Worm (Caenorhabditis elegans): ENCODE results near the gene str-63.

Gene str-63

ce11 chrV:3341906-3342305, 9.5 kb upstream of the str-63 start, which contains the start of gene C17B7.10:
C17B7.10 (minus strand) TSS chrV:3342006.
- no peak for TF ChIP-seq vab-7 (GFP tag; IDR thresholded peaks at IDR 0.05)
- no peak for TF ChIP-seq nhr-76 (tag; optimal IDR thresholded peaks at IDR 0.05)
- TF ChIP-seq ceh-62 (tag; optimal IDR thresholded peaks at IDR 0.05), result no peak
- no peak for TF ChIP-seq ctbp-1 (GFP tag; IDR thresholded peaks at IDR 0.05)
- TF ChIP-seq daf-8 (GFP tag; IDR thresholded peaks at IDR 0.05), result no peak
- no peak for TF ChIP-seq nhr-10 (tag; optimal IDR thresholded peaks at IDR 0.05)

DNA sequence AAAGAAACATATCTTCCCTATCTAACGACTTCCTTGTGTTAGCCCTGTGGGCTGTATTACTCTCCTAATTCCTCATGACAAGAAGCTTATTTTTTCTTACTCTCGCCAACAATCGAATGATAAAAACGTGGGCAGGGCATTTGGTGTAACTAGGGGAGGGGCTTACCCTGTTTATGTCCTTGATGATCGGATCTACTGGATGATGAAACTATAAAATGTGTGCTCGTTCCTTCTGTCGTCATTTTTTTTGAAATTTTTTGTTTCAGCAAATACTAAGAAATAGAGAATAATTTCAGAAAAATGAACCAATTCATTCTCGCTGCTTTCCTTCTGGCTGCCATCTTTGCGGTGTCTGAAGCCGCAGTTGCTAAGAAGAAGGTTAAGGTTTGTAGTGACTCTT, 8.9 kb upstream of the str-63 start, which contains the start of gene C17B7.3:
C17B7.3 (plus strand) TSS at position 301 of the 400 bp plus-strand sequence.
- TF ChIP-seq sdz-12 (GFP tag; optimal IDR thresholded peaks at IDR 0.05), result no peak
- no peak for TF ChIP-seq dmd-9 (GFP tag; IDR thresholded peaks at IDR 0.05)
- TF ChIP-seq duxl-1 (tag; optimal IDR thresholded peaks at IDR 0.05; ENCODE audit: poor library complexity), result no peak
- TF ChIP-seq rbr-2 (tag; optimal IDR thresholded peaks at IDR 0.05), result no peak
- TF ChIP-seq mxl-2 (GFP tag; conservative IDR thresholded peaks at IDR 0.05), result no peak
- no peak for TF ChIP-seq nhr-102 (tag; optimal IDR thresholded peaks at IDR 0.05)
- no peak for TF ChIP-seq tra-1 (GFP tag; IDR thresholded peaks at IDR 0.05)
- TF ChIP-seq R02D3.7 (tag; optimal IDR thresholded peaks at IDR 0.05), result no peak
- no peak for TF ChIP-seq lin-1 (GFP tag; IDR thresholded peaks at IDR 0.05)
- no peak for TF ChIP-seq unc-130 (GFP tag; optimal IDR thresholded peaks at IDR 0.05)

DNA sequence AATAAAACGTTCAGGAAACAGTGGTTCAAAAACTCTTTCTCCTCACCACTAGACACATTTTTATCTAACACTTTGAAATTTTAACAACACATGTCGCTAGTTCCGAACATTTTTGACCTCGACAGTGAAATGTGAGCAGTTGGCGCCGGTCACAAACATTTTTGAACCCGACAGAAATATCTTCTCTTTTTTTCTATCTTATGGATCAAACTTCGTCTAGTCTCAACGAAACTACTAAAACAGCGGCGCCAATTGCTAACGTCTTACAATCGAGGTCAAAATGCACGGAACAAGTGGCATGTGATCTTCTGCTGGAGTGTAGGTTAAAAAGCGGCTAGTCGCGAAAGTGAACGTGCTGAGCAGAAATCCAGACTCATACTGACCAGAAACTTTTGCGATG, 7.4 kb upstream of the str-63 start:
- TF ChIP-seq hlh-30 (tag; optimal IDR thresholded peaks at IDR 0.05; ENCODE audit: insufficient read depth) (peak; percentile 17), dmd-6 (GFP tag; IDR thresholded peaks at IDR 0.05) (peak; percentile 22; the same call in 1 of the 2 replicates), daf-16 (GFP tag; optimal IDR thresholded peaks at IDR 0.05) (peak in 1 of 2 experiments; percentile 30), daf-16 (tag; optimal IDR thresholded peaks at IDR 0.05) (no peak), egl-43 (GFP tag; IDR thresholded peaks at IDR 0.05) (no peak), hlh-11 (tag; optimal IDR thresholded peaks at IDR 0.05) (peak; percentile 67), nhr-11 (tag; optimal IDR thresholded peaks at IDR 0.05) (peak; percentile 36), aha-1 (tag) (peak; percentile 62), zip-11 (GFP tag; IDR thresholded peaks at IDR 0.05) (no peak), tag-97 (GFP tag; IDR thresholded peaks at IDR 0.05) (no peak), unc-62 (GFP tag; optimal IDR thresholded peaks at IDR 0.05 in 1 of 2) (peak in 1 of 2 experiments; percentile 88), unc-62 (tag; optimal IDR thresholded peaks at IDR 0.05) (no peak), hif-1 (tag; optimal IDR thresholded peaks at IDR 0.05) (peak in 1 of 2 experiments; percentile 59), ceh-20 (GFP tag; IDR thresholded peaks at IDR 0.05) (0 out of 2 replicates have a peak, but pooled peaks have one; percentile 75)

ce11 chrV:3346434-3347019, 4.8 kb upstream of the str-63 start, which contains the start of gene fbxa-65:
fbxa-65 (minus strand) TSS chrV:3346484.
- peak; percentile 94 for TF ChIP-seq aha-1 (tag)
- TF ChIP-seq nhr-28 (tag; optimal IDR thresholded peaks at IDR 0.05), result peak; percentile 23
- TF ChIP-seq hif-1 (tag; optimal IDR thresholded peaks at IDR 0.05), result no peak

DNA sequence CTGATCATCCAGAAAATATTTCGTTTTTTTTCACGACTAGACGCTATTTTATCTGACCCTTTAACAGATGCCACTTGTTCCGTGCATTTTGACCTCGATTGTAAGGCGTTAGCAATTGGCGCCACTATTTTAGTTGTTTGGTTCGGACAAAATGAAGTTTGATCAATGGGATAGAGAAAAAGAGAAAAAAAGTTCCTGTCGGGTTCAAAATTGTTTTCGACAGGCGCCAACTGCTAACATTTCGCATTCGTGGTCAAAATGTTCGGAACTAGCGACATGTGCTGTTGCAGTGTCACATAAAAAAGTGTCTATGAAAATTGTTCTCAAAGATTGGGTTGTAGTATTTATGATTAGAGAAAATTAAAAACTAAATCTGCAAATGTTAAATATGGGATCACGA, 3.9 kb upstream of the str-63 start:
- no peak for TF ChIP-seq mxl-2 (GFP tag; conservative IDR thresholded peaks at IDR 0.05)
- no peak for TF ChIP-seq spr-1 (tag; optimal IDR thresholded peaks at IDR 0.05)
- TF ChIP-seq unc-130 (GFP tag; optimal IDR thresholded peaks at IDR 0.05), result no peak
- TF ChIP-seq dpl-1 (GFP tag; optimal IDR thresholded peaks at IDR 0.05), result no peak
- no peak for TF ChIP-seq mdl-1 (tag; optimal IDR thresholded peaks at IDR 0.05)
- TF ChIP-seq spr-3 (GFP tag; optimal IDR thresholded peaks at IDR 0.05), result no peak
- TF ChIP-seq T20F7.1 (GFP tag; optimal IDR thresholded peaks at IDR 0.05), result no peak
- TF ChIP-seq cey-2 (tag; optimal IDR thresholded peaks at IDR 0.05; ENCODE audit: borderline replicate concordance, insufficient read depth), result no peak
- TF ChIP-seq tag-97 (GFP tag; IDR thresholded peaks at IDR 0.05), result no peak
- no peak for TF ChIP-seq ztf-7 (tag; optimal IDR thresholded peaks at IDR 0.05)
- TF ChIP-seq hlh-11 (tag; optimal IDR thresholded peaks at IDR 0.05), result peak; percentile 64
- TF ChIP-seq mxl-3 (GFP tag; optimal IDR thresholded peaks at IDR 0.05), result no peak
- TF ChIP-seq hlh-30 (tag; optimal IDR thresholded peaks at IDR 0.05; ENCODE audit: insufficient read depth), result no peak
- TF ChIP-seq jun-1 (tag; optimal IDR thresholded peaks at IDR 0.05), result no peak
- no peak for TF ChIP-seq saeg-2 (GFP tag; IDR thresholded peaks at IDR 0.05)
- TF ChIP-seq aha-1 (tag), result peak; percentile 40
- TF ChIP-seq nhr-48 (tag; optimal IDR thresholded peaks at IDR 0.05), result peak; percentile 2
- no peak for TF ChIP-seq zfp-3 (GFP tag; conservative IDR thresholded peaks at IDR 0.05)
- no peak for TF ChIP-seq ceh-82 (tag; optimal IDR thresholded peaks at IDR 0.05)
